Worm (Caenorhabditis elegans) whole organism, dauer: Measurements from ENCODE around the gene F57G4.1.
"Not testable (repeated sequence)": the region's sequence is repeated elsewhere in the genome, so short reads cannot be mapped to it uniquely, and the experiment has no call there.

Experiments
- unc-62 ChIP-seq: sonication (generic microtip); optimal IDR thresholded peaks from 2 replicates; lab custom pipeline; 2017; ENCODE audit warnings: missing biosample characterization, missing genetic modification reagents, missing genetic modification characterization

F57G4.1 gene

DNA sequence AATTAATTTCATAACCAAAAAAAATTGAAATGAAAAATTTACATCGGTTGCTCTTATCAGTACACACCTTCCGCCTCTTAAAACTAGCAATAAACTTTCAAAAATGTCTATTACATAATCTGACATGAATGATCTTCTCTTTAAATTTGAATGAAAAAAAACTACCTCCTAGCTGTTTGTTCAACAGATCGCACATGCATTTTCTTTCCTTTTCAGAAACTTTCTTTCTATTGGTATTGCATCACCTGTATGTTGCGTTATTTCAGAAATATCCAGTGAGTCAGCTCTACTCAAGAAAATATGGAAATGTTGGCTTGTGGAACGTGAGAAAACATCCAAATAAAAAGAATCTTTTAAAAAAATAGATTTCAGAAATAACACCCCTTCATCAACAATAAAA, at the start of gene F57G4.1:
TSS of gene F57G4.1 (plus strand) at position 301 of the 400 bp plus-strand sequence.
- no peak for TF ChIP-seq unc-62 (GFP tag; lab: Kevin White, UChicago)

ce11 chrV:17580017-17580416, 43.3 kb upstream of the F57G4.1 start:
- no peak for TF ChIP-seq unc-62 (GFP tag; lab: Kevin White, UChicago)

ce11 chrV:17584352-17584843, 38.9 kb upstream of the F57G4.1 start, which contains the start of gene fbxa-133:
Gene fbxa-133 (plus strand): TSS chrV:17584793.
- not testable (repeated sequence) for TF ChIP-seq unc-62 (GFP tag; lab: Kevin White, UChicago)

- no peak for TF ChIP-seq unc-62 (GFP tag; lab: Kevin White, UChicago)
Measured at ce11 chrV:17595691-17596090, 27.6 kb upstream of the F57G4.1 start.

DNA sequence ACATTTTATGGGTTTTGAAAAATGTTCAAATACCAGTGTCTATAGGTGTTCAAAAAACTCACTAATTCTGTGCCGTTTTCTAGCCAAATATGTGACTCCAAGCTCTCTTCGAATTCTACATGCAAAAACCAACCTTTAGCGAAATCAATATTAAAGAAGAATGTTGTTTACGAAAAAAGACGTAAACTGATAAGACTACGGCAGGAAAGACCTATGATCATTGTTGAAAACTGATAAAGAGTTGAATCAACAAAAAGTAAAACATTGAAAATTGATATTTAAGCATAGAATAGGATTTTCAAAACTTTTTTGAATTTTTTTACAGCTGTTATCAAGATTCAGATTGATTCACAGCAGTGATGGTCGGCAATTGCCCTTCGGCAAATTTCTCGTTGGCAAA, 24.5 kb upstream of the F57G4.1 start, which contains the start of gene Y6G8.2:
TSS of gene Y6G8.2 (minus strand) at position 147 of the 400 bp plus-strand sequence.
- no peak for TF ChIP-seq unc-62 (GFP tag; lab: Kevin White, UChicago)

DNA sequence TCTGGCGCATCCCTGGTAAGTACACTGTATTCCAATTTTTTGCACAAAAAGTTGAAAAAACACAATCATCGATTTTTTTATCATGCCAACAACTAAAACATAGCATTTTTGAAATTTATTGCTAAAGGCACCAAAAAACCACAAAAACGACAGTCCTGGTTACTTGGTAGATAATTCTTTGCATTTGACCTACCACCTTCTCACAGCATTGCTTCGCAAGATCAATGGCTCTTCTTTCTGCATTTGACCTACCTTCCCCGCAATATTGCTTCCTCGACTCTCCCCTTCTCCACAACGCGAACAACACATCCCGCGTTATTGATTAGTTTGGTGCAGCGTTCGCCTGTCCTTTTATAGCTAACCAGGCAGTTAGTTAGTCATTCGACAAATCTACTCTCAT, 21.8 kb upstream of the F57G4.1 start, which contains the start of gene ztf-25:
TSS of gene ztf-25 (plus strand) at position 301 of the 400 bp plus-strand sequence.
- TF ChIP-seq unc-62 (GFP tag; lab: Kevin White, UChicago) = no peak

DNA sequence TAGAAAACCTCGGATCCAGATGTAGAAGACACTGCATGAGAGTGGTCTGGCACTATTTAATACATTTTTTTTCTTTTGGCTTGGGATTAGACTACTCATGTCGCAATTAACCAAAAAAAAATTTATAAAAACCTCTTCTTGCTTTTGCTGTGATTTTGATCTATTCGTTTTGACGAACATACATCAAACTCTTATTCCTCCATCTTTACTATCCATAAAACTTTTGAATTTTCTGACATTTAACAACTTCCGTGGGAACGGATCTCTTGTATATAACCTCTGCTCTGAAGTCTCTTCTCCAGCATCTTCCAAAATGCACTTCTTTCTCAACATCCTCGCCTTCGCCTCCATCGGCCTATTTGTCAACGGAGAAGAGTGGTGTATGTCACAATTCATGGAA, 17.3 kb upstream of the F57G4.1 start, which contains the start of gene Y6G8.16:
TSS of gene Y6G8.16 (plus strand) at position 301 of the 400 bp plus-strand sequence.
- TF ChIP-seq unc-62 (GFP tag; lab: Kevin White, UChicago) = not testable (repeated sequence)

DNA sequence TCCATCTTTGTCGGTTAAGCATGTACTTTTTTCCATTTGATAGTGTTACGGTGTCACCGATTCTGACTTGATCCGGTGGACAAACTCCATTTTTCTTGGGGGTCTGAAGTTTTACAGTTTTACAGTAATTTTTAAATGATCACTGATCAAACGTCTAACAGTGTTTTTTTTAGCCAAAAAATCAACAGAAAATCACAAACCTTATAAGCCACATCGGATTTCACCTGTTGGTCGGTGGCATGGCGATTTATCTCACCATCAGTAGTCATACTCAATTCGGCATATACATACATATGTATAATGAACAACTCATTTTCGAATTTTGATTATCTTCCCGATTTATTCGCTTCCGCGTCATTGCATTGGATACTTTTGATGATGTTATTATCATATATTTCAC, 15.5 kb upstream of the F57G4.1 start, which contains the start of gene srz-91:
TSS of gene srz-91 (plus strand) at position 301 of the 400 bp plus-strand sequence.
- no peak for TF ChIP-seq unc-62 (GFP tag; lab: Kevin White, UChicago)

DNA sequence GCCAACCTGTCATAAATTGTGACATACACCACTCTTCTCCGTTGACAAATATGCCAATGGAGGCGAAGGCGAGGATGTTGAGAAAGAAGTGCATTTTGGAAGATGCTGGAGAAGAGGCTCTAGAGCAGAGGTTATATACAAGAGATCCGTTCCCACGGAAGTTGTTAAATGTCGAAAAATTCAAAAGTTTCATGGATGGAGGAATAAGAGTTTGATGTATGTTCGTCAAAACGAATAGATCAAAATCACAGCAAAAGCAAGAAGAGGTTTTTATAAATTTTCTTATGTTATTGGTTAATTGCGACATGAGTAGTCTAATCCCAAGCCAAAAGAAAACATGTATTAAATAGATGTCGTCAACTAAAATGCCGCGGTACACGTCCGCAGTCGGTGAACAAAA, 12.8 kb upstream of the F57G4.1 start, which contains the start of gene Y6G8.15:
TSS of gene Y6G8.15 (minus strand) at position 101 of the 400 bp plus-strand sequence.
- TF ChIP-seq unc-62 (GFP tag; lab: Kevin White, UChicago) = not testable (repeated sequence)

DNA sequence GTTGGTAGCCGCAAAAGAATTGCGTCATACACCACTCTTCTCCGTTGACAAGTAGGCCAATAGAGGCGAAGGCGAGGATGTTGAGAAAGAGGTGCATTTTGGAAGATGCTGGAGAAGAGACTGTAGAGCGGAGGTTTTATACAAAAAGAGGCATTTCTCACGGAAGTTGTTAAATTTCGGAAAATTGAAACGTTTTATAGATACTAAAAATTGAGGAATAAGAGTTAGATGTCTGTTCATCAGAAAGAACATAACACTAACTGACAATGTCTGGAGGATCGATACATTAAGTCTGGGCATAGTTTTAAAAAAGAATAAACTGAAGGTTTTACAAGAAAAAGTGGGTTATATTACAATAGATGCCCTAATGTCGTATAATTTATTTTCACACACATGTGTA, 9.1 kb upstream of the F57G4.1 start, which contains the start of gene Y6G8.14:
TSS of gene Y6G8.14 (minus strand) at position 101 of the 400 bp plus-strand sequence.
- TF ChIP-seq unc-62 (GFP tag; lab: Kevin White, UChicago) = no peak

ce11 chrV:17615609-17616008, 7.7 kb upstream of the F57G4.1 start, which contains the start of gene Y6G8.5:
Gene Y6G8.5 (minus strand): TSS chrV:17615709.
- no peak for TF ChIP-seq unc-62 (GFP tag; lab: Kevin White, UChicago)

DNA sequence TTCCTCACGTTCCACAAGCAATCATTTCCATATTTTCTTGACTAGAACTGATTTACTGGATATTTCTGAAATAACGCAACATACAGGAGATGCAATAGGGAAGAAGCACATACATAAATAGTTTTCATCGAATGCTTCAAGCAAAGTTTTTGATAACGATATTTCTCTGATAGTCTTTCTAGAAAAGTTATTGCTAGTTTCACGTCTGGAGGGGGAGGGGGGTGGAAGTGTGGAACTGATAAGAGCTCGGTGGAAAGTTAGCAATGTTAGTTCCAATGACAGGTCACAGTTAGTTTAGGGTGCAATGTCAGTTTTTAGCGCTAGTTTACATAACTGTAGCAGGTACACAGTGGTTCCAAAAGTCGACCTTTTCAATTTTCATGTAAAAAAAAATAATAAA, 6.5 kb upstream of the F57G4.1 start, which contains the start of gene Y6G8.6:
TSS of gene Y6G8.6 (minus strand) at position 98 of the 400 bp plus-strand sequence.
- no peak for TF ChIP-seq unc-62 (GFP tag; lab: Kevin White, UChicago)

DNA sequence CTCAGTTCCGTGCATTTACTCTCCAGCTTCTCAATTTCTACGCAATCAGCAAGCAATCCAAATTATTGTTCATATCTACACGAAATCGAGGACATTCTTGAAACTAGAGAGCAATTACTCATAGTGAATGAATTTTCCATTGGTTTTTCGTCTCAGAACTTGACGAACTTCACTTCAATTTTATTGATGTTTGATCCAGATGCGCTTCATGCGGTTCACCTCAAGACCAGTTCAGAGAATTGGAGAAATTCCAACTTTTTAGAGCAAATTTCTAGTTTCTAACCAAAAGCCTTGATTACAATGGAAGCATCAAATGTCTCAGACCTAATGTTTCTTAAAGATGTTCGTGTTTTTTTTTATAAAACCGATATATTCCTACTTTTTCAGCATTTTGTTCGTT, 3.1 kb upstream of the F57G4.1 start, which contains the start of gene Y6G8.8:
TSS of gene Y6G8.8 (plus strand) at position 301 of the 400 bp plus-strand sequence.
- no peak for TF ChIP-seq unc-62 (GFP tag; lab: Kevin White, UChicago)

DNA sequence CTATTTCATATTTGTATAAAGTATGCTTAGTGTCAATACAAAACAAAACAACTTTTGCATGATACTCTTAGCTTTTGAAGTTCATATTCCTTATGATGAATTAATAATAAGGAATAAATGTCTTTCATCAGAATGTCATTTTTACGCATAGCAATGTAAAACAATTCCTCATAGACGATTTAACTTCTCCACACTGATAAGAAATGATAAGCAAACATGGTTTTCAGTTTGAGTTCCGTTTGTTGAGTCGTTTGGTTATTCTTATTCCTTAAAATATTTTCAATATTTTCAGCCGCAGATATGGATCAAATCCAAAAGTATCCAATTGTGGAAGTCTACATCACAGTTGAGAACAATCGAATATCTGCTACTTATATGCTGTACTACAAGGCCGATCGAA, 1.6 kb downstream of the F57G4.1 start, which contains the start of gene F57G4.11:
TSS of gene F57G4.11 (plus strand) at position 301 of the 400 bp plus-strand sequence.
- TF ChIP-seq unc-62 (GFP tag; lab: Kevin White, UChicago) = no peak

DNA sequence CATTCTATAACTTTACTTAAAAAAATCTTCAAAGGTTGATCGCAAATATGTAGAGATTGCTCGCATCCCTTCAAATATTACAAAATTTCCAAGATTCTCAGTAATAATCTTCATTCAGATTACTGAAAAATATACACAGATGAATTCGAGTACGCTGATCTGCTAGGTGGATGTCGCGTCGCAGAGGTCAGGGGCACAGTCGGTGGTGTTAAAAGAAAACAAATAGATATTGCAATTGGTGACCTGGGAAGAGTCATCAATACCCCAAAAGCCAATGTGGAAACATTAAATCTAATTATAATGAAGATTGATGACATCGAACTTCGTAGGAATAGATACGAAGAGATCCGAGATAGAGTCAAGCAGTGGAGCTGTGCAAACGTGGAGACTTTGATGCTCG, 5.2 kb downstream of the F57G4.1 start, which contains the start of gene F57G4.10:
TSS of gene F57G4.10 (plus strand) at position 301 of the 400 bp plus-strand sequence.
- TF ChIP-seq unc-62 (GFP tag; lab: Kevin White, UChicago) = no peak

DNA sequence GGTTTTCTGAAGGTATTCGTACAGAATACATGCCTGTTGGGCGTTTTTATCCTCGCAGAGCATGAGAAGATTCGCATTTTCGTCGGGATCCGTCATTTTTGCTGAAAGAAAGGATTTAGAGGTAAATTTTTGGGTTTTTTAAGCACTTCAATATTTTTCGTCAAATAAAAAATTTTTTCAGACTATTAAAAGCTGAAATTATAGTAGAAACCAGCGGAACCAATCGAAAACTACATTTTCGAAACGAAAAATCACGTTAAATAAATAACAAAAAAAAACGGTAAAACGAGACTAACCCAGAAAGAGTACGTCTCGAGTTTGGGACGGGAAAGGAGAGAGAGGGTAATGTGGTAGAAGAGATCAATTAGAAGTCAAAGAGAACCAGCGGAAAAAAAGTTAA, 27.1 kb downstream of the F57G4.1 start, which contains the start of gene fbxa-192:
TSS of gene fbxa-192 (minus strand) at position 101 of the 400 bp plus-strand sequence.
- no peak for TF ChIP-seq unc-62 (GFP tag; lab: Kevin White, UChicago)
